Worm (Caenorhabditis elegans) whole organism, L2 larva: ENCODE data around the gene ina-1.

ENCODE experiments used
- ama-1 ChIP-seq: fragments of 150-350 bp; optimal IDR thresholded peaks from 2 replicates; lab custom pipeline; 2018; ENCODE audit warnings: inconsistent platforms
- ceh-16 ChIP-seq: fragments of 150-350 bp; optimal IDR thresholded peaks from 2 replicates; lab custom pipeline; 2014; ENCODE audit warnings: missing biosample characterization, missing genetic modification characterization
- lin-13 ChIP-seq: fragments of 150-350 bp; optimal IDR thresholded peaks from 2 replicates; lab custom pipeline; 2014; ENCODE audit warnings: missing biosample characterization, missing genetic modification reagents, missing genetic modification characterization
- nhr-12 ChIP-seq: fragments of 150-350 bp; optimal IDR thresholded peaks from 2 replicates; lab custom pipeline; 2014; ENCODE audit warnings: missing biosample characterization, missing genetic modification characterization
- nhr-25 ChIP-seq: fragments of 150-350 bp; sonication (generic microtip); optimal IDR thresholded peaks from 3 replicates; lab custom pipeline; 2014; ENCODE audit warnings: missing biosample characterization, missing genetic modification characterization
- nhr-77 ChIP-seq: fragments of 150-350 bp; optimal IDR thresholded peaks from 2 replicates; lab custom pipeline; 2014; ENCODE audit warnings: missing biosample characterization, missing genetic modification characterization
- snpc-4 ChIP-seq: fragments of 150-350 bp; optimal IDR thresholded peaks from 2 replicates; lab custom pipeline; 2014; ENCODE audit warnings: missing biosample characterization, missing genetic modification characterization
- unc-62 ChIP-seq: fragments of 150-350 bp; optimal IDR thresholded peaks from 2 replicates; lab custom pipeline; 2014; ENCODE audit warnings: missing biosample characterization, missing genetic modification reagents, missing genetic modification characterization
- zag-1 ChIP-seq: fragments of 150-350 bp; optimal IDR thresholded peaks from 2 replicates; lab custom pipeline; 2014; ENCODE audit warnings: missing biosample characterization, missing genetic modification characterization

ce11 chrIII:9201977-9202376 lies 29.4 kb upstream of the ina-1 start:
- no peak for TF ChIP-seq zag-1 (tag; lab: Kevin White, UChicago)
- no peak for TF ChIP-seq ceh-16 (tag; lab: Kevin White, UChicago)
- no peak for TF ChIP-seq lin-13
- TF ChIP-seq ama-1 (lab: Kevin White, UChicago), result no peak
- TF ChIP-seq unc-62 (GFP tag; lab: Kevin White, UChicago), result no peak
- no peak for TF ChIP-seq nhr-12 (tag; lab: Kevin White, UChicago)
- no peak for TF ChIP-seq nhr-25 (tag; lab: Kevin White, UChicago)
- no peak for TF ChIP-seq snpc-4
- TF ChIP-seq nhr-77 (tag; lab: Kevin White, UChicago), result no peak
